Worm (Caenorhabditis elegans) whole organism, L4/young adult: Measurements from ENCODE around the gene C44C1.1.

Experiments used
- dao-5 ChIP-seq: sonication (generic microtip); optimal IDR thresholded peaks from 2 replicates; lab custom pipeline; 2016; ENCODE audit warnings: missing genotype, missing genetic modification characterization, moderate library complexity, missing compliant biosample characterization
- him-1 ChIP-seq: sonication (generic microtip); optimal IDR thresholded peaks from 2 replicates; lab custom pipeline; 2016; ENCODE audit warnings: missing genotype, missing genetic modification reagents, missing genetic modification characterization, missing compliant biosample characterization

DNA sequence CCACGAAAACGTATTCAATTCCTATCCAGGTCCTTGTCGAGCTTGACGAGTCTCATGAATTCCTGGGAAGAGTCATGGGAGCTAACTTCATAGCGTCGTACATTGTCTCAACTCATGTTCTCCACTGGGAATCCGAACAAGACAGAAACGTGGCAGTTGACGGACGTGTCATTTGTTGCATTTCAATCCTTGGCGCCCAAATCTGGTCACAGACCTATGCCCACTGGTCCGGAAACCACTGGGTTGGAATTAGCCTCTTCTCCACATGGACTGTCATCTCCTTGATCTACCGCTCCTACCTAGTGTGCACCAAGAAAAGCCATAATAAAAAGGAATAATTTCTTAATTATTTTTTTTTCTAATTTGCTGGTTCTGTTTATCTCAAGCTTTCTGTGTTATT is 2.0 kb downstream of the C44C1.1 start:
- TF ChIP-seq him-1 (tag; lab: Kevin White, UChicago): no peak
- TF ChIP-seq dao-5 (tag; lab: Kevin White, UChicago): no peak
